Fruit fly (Drosophila melanogaster) whole organism, embryonic: ENCODE data around the gene CG14362.

Source experiments
- Bteb2 ChIP-seq: fragments of 200-800 bp; sonication (Bioruptor generic); optimal IDR thresholded peaks from 2 replicates; lab custom pipeline; 2016; ENCODE audit warnings: missing biosample characterization, missing genetic modification characterization
- CG10431 ChIP-seq: fragments of 200-800 bp; sonication (Bioruptor generic); optimal IDR thresholded peaks from 3 replicates; lab custom pipeline; 2018; ENCODE audit warnings: missing biosample characterization, mild to moderate bottlenecking, missing genetic modification characterization
- CG10959 ChIP-seq: fragments of 200-800 bp; sonication (Bioruptor generic); IDR thresholded peaks from 2 replicates; pipeline ENCODE4 v1.3.6; 2022; ENCODE audit warnings: missing biosample characterization, missing genetic modification characterization
- CG10979 ChIP-seq: fragments of 200-800 bp; sonication (Bioruptor generic); optimal IDR thresholded peaks from 2 replicates; lab custom pipeline; 2018; ENCODE audit warnings: missing biosample characterization, mild to moderate bottlenecking, missing genetic modification characterization, moderate library complexity
- CG11085 ChIP-seq: fragments of 200-800 bp; sonication (Bioruptor generic); IDR thresholded peaks from 2 replicates; pipeline ENCODE4 v1.3.6; 2022; ENCODE audit warnings: missing biosample characterization, missing genetic modification characterization
- CG11093 ChIP-seq: fragments of 200-800 bp; sonication (Bioruptor generic); IDR thresholded peaks from 3 replicates; pipeline ENCODE4 v1.3.6; 2022; ENCODE audit warnings: missing biosample characterization, missing genetic modification characterization
- CG11398 ChIP-seq: fragments of 200-800 bp; sonication (Bioruptor generic); optimal IDR thresholded peaks from 2 replicates; lab custom pipeline; 2016; ENCODE audit warnings: missing biosample characterization, missing genetic modification characterization
- CG12155 ChIP-seq: fragments of 200-800 bp; sonication (Bioruptor generic); optimal IDR thresholded peaks from 3 replicates; lab custom pipeline; 2016; ENCODE audit warnings: missing biosample characterization, missing genetic modification characterization
- CG12236 ChIP-seq: fragments of 200-800 bp; sonication (Bioruptor generic); optimal IDR thresholded peaks from 2 replicates; lab custom pipeline; 2016; ENCODE audit warnings: missing biosample characterization, missing genetic modification characterization
- CG12391 ChIP-seq: fragments of 200-800 bp; sonication (Bioruptor generic); optimal IDR thresholded peaks from 3 replicates; lab custom pipeline; 2018; ENCODE audit warnings: missing biosample characterization, mild to moderate bottlenecking, missing genetic modification characterization, moderate library complexity
- CG13894 ChIP-seq: fragments of 200-800 bp; sonication (Bioruptor generic); optimal IDR thresholded peaks from 3 replicates; lab custom pipeline; 2018; ENCODE audit warnings: missing biosample characterization, mild to moderate bottlenecking, missing genetic modification characterization, moderate library complexity
- CG15514 ChIP-seq: fragments of 200-800 bp; sonication (Bioruptor generic); optimal IDR thresholded peaks from 3 replicates; lab custom pipeline; 2017; ENCODE audit warnings: missing biosample characterization, missing genetic modification characterization, mild to moderate bottlenecking, moderate library complexity, missing genetic modification reagents
- CG16779 ChIP-seq: fragments of 200-800 bp; sonication (Bioruptor generic); IDR thresholded peaks from 2 replicates; pipeline ENCODE4 v1.3.6; 2022; ENCODE audit warnings: missing biosample characterization, missing genetic modification characterization
- CG17359 ChIP-seq: fragments of 200-800 bp; sonication (Bioruptor generic); optimal IDR thresholded peaks from 3 replicates; lab custom pipeline; 2018; ENCODE audit warnings: missing biosample characterization, mild to moderate bottlenecking, missing genetic modification characterization, moderate library complexity
- CG17361 ChIP-seq: fragments of 200-800 bp; sonication (Bioruptor generic); IDR thresholded peaks from 3 replicates; pipeline ENCODE4 v1.3.6; 2022; ENCODE audit warnings: missing biosample characterization, missing genetic modification characterization
- CG17829 ChIP-seq: fragments of 200-800 bp; optimal IDR thresholded peaks from 2 replicates; lab custom pipeline; 2019; ENCODE audit warnings: missing biosample characterization, mild to moderate bottlenecking, missing genetic modification characterization, moderate library complexity
- CG18262 ChIP-seq: fragments of 200-800 bp; optimal IDR thresholded peaks from 3 replicates; lab custom pipeline; 2019; ENCODE audit warnings: missing biosample characterization, mild to moderate bottlenecking, missing genetic modification characterization, moderate library complexity
- CG2116 ChIP-seq: fragments of 200-800 bp; sonication (Bioruptor generic); optimal IDR thresholded peaks from 3 replicates; lab custom pipeline; 2018; ENCODE audit warnings: missing biosample characterization, mild to moderate bottlenecking, missing genetic modification characterization
- CG33213 ChIP-seq: fragments of 200-800 bp; sonication (Bioruptor generic); optimal IDR thresholded peaks from 3 replicates; lab custom pipeline; 2016; ENCODE audit warnings: missing biosample characterization, missing genetic modification characterization
- CG3407 ChIP-seq: fragments of 200-800 bp; sonication (Bioruptor generic); optimal IDR thresholded peaks from 2 replicates; lab custom pipeline; 2018; ENCODE audit warnings: missing biosample characterization, mild to moderate bottlenecking, missing genetic modification characterization
- CG34376 ChIP-seq: fragments of 200-800 bp; sonication (Bioruptor generic); optimal IDR thresholded peaks from 2 replicates; lab custom pipeline; 2018; ENCODE audit warnings: missing biosample characterization, mild to moderate bottlenecking, missing genetic modification characterization
- CG4617 ChIP-seq: fragments of 200-800 bp; sonication (Bioruptor generic); optimal IDR thresholded peaks from 3 replicates; lab custom pipeline; 2016; ENCODE audit warnings: missing biosample characterization, missing genetic modification characterization, borderline replicate concordance
- CG6254 ChIP-seq: fragments of 200-800 bp; sonication (Bioruptor generic); optimal IDR thresholded peaks from 3 replicates; lab custom pipeline; 2017; ENCODE audit warnings: mild to moderate bottlenecking, missing biosample characterization, missing genetic modification reagents, missing genetic modification characterization
- CG8388 ChIP-seq: fragments of 200-800 bp; sonication (Bioruptor generic); optimal IDR thresholded peaks from 2 replicates; lab custom pipeline; 2019; ENCODE audit warnings: missing biosample characterization, mild to moderate bottlenecking, missing genetic modification characterization, moderate library complexity
- CoRest ChIP-seq: fragments of 200-800 bp; sonication (Bioruptor generic); optimal IDR thresholded peaks from 3 replicates; lab custom pipeline; 2018; ENCODE audit warnings: missing biosample characterization, mild to moderate bottlenecking, missing genetic modification characterization, moderate library complexity
- CrebB ChIP-seq: fragments of 200-800 bp; sonication (Bioruptor generic); optimal IDR thresholded peaks from 3 replicates; lab custom pipeline; 2018; ENCODE audit warnings: missing biosample characterization, mild to moderate bottlenecking, missing genetic modification characterization
- Eip74EF ChIP-seq, 2 experiments: fragments of 200-800 bp in 1 of 2; fragments of >200 bp in 1 of 2; sonication (Bioruptor generic) in 1 of 2; optimal IDR thresholded peaks; 2 replicates each; lab custom pipeline; 2017 to 2019; ENCODE audit warnings: missing biosample characterization in 2 of 2, missing genetic modification characterization in 2 of 2, mild to moderate bottlenecking in 1 of 2, moderate library complexity in 1 of 2
- Hmx ChIP-seq: fragments of 200-800 bp; sonication (Bioruptor generic); optimal IDR thresholded peaks from 2 replicates; lab custom pipeline; 2016; ENCODE audit warnings: missing biosample characterization, missing genetic modification characterization
- MBD-R2 ChIP-seq: fragments of 200-800 bp; sonication (Bioruptor generic); IDR thresholded peaks from 2 replicates; pipeline ENCODE4 v1.3.6; 2022; ENCODE audit warnings: missing biosample characterization, missing genetic modification characterization
- Sox102F ChIP-seq: fragments of 200-800 bp; sonication (Bioruptor generic); optimal IDR thresholded peaks from 2 replicates; lab custom pipeline; 2018; ENCODE audit warnings: missing biosample characterization, mild to moderate bottlenecking, missing genetic modification characterization, moderate library complexity
- Xrp1 ChIP-seq: fragments of 200-800 bp; sonication (Bioruptor generic); IDR thresholded peaks from 2 replicates; pipeline ENCODE4 v1.3.6; 2022; ENCODE audit warnings: missing biosample characterization, missing genetic modification characterization
- bigmax ChIP-seq: fragments of 200-800 bp; sonication (Bioruptor generic); optimal IDR thresholded peaks from 2 replicates; lab custom pipeline; 2018; ENCODE audit warnings: missing biosample characterization, mild to moderate bottlenecking, missing genetic modification characterization
- bsh ChIP-seq, 2 experiments: fragments of 200-800 bp; sonication (Bioruptor generic); optimal IDR thresholded peaks; 2 replicates each; lab custom pipeline; 2017 to 2018; ENCODE audit warnings: mild to moderate bottlenecking in 2 of 2, missing biosample characterization in 2 of 2, missing genetic modification characterization in 2 of 2, moderate library complexity in 1 of 2
- chif ChIP-seq, 2 experiments: fragments of 200-800 bp; sonication (Bioruptor generic); optimal IDR thresholded peaks; 3 replicates each; lab custom pipeline; 2016; ENCODE audit warnings: missing biosample characterization in 2 of 2, missing genetic modification characterization in 2 of 2
- crol ChIP-seq: fragments of 200-800 bp; sonication (Bioruptor generic); IDR thresholded peaks from 2 replicates; pipeline ENCODE4 v1.3.6; 2022; ENCODE audit warnings: missing biosample characterization, missing genetic modification characterization
- cwo ChIP-seq: fragments of 200-800 bp; sonication (Bioruptor generic); optimal IDR thresholded peaks from 3 replicates; lab custom pipeline; 2017; ENCODE audit warnings: missing biosample characterization, missing genetic modification characterization, mild to moderate bottlenecking, moderate library complexity, missing genetic modification reagents
- dan ChIP-seq: fragments of 200-800 bp; sonication (Bioruptor generic); IDR thresholded peaks from 2 replicates; pipeline ENCODE4 v1.3.6; 2022; ENCODE audit warnings: missing biosample characterization, missing genetic modification characterization
- dmrt11E ChIP-seq: fragments of 200-800 bp; sonication (Bioruptor generic); optimal IDR thresholded peaks from 3 replicates; lab custom pipeline; 2018; ENCODE audit warnings: missing biosample characterization, mild to moderate bottlenecking, missing genetic modification characterization, moderate library complexity
- dmrt99B ChIP-seq: fragments of 200-800 bp; sonication (Bioruptor generic); optimal IDR thresholded peaks from 2 replicates; lab custom pipeline; 2018; ENCODE audit warnings: missing biosample characterization, mild to moderate bottlenecking, missing genetic modification characterization, moderate library complexity
- en ChIP-seq: fragments of 200-800 bp; sonication (Bioruptor generic); optimal IDR thresholded peaks from 2 replicates; lab custom pipeline; 2016; ENCODE audit warnings: missing biosample characterization, missing genetic modification characterization
- gem ChIP-seq: fragments of 200-800 bp; sonication (Bioruptor generic); optimal IDR thresholded peaks from 2 replicates; lab custom pipeline; 2019; ENCODE audit warnings: missing biosample characterization, mild to moderate bottlenecking, missing genetic modification characterization, moderate library complexity
- grn ChIP-seq: fragments of 200-800 bp; sonication (Bioruptor generic); optimal IDR thresholded peaks from 3 replicates; lab custom pipeline; 2017; ENCODE audit warnings: missing biosample characterization, missing genetic modification characterization
- lab ChIP-seq: fragments of 200-800 bp; sonication (Bioruptor generic); optimal IDR thresholded peaks from 3 replicates; lab custom pipeline; 2017; ENCODE audit warnings: missing biosample characterization, missing genetic modification characterization, mild to moderate bottlenecking, moderate library complexity, missing genetic modification reagents
- pb ChIP-seq: fragments of 200-800 bp; sonication (Bioruptor generic); optimal IDR thresholded peaks from 3 replicates; lab custom pipeline; 2016; ENCODE audit warnings: missing biosample characterization, missing genetic modification characterization
- phol ChIP-seq: fragments of 200-800 bp; sonication (Bioruptor generic); optimal IDR thresholded peaks from 3 replicates; lab custom pipeline; 2018; ENCODE audit warnings: missing biosample characterization, mild to moderate bottlenecking, missing genetic modification characterization, moderate library complexity
- pum ChIP-seq: fragments of 200-800 bp; sonication (Bioruptor generic); optimal IDR thresholded peaks from 2 replicates; lab custom pipeline; 2016; ENCODE audit warnings: missing biosample characterization, missing genetic modification characterization
- ro ChIP-seq: fragments of 200-800 bp; sonication (Bioruptor generic); IDR thresholded peaks from 2 replicates; pipeline ENCODE4 v1.3.6; 2022; ENCODE audit warnings: missing biosample characterization, missing genetic modification characterization
- sens ChIP-seq: fragments of 200-800 bp; sonication (Bioruptor generic); peaks from one replicate; lab custom pipeline; 2016; ENCODE audit warnings: missing biosample characterization, missing genetic modification characterization
- stwl ChIP-seq: fragments of 200-800 bp; sonication (Bioruptor generic); optimal IDR thresholded peaks from 3 replicates; lab custom pipeline; 2018; ENCODE audit warnings: missing biosample characterization, mild to moderate bottlenecking, missing genetic modification characterization, moderate library complexity
- vfl ChIP-seq: fragments of 200-800 bp; sonication (Bioruptor generic); optimal IDR thresholded peaks from 2 replicates; lab custom pipeline; 2016; ENCODE audit warnings: missing biosample characterization, missing genetic modification characterization

The CG14362 gene

dm6 chr3R:13892870-13893269 is 37.6 kb upstream of the CG14362 start (continued):
- no peak for TF ChIP-seq crol
- TF ChIP-seq phol (tag; lab: Kevin White, UChicago): peak; percentile 64
- no peak for TF ChIP-seq CG6254
- no peak for TF ChIP-seq vfl (GFP tag; lab: Kevin White, UChicago)
- peak; percentile 90 for TF ChIP-seq sens (GFP tag; lab: Kevin White, UChicago)
- no peak for TF ChIP-seq Hmx (GFP tag; lab: Kevin White, UChicago)
- peak; percentile 20 for TF ChIP-seq lab (GFP tag; lab: Kevin White, UChicago)
- TF ChIP-seq Eip74EF (GFP tag; optimal IDR thresholded peaks at IDR 0.05; lab: Kevin White, UChicago): peak in 1 of 2 experiments; percentile 23
- no peak for TF ChIP-seq CG15514 (GFP tag; lab: Kevin White, UChicago)
- TF ChIP-seq bigmax (GFP tag; lab: Kevin White, UChicago): no peak
- no peak for TF ChIP-seq CG13894 (tag; lab: Kevin White, UChicago)
- TF ChIP-seq pum (GFP tag; lab: Kevin White, UChicago): no peak
- 0 out of 3 replicates have a peak, but pooled peaks have one; percentile 14 for TF ChIP-seq CG11093 (GFP tag; lab: Robert Waterston, UW)
- no peak; the same call in 1 of the 2 replicates for TF ChIP-seq CG10959 (GFP tag; lab: Robert Waterston, UW)
- TF ChIP-seq stwl: no peak
- no peak for TF ChIP-seq CG11398 (GFP tag; lab: Kevin White, UChicago)
- TF ChIP-seq CG4617 (GFP tag; lab: Kevin White, UChicago): no peak
- TF ChIP-seq CrebB: no peak
- peak; percentile 60 for TF ChIP-seq CG17359 (tag; lab: Kevin White, UChicago)

DNA sequence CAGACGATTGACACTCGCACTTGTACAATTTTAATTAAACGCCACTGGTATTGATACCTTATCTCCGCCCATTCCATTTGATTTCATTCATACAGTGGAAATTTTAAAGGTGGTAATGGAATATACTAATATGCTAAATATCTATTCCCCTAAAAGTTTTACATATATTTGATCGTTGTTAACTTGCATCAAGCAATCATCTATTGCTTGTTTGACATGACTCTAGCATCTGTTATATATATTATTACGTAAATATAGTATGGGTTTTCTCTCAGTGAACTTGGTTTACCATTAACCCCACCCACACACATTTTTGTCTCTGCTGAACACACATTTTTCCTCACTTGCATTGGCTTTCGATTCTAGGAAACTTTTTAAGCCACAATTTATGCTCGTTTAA is 33.1 kb upstream of the CG14362 start:
- TF ChIP-seq CG16779: no peak
- peak; percentile 11 for TF ChIP-seq dmrt99B (tag; lab: Kevin White, UChicago)
- no peak for TF ChIP-seq dan (GFP tag; lab: Robert Waterston, UW)
- TF ChIP-seq CG12155 (GFP tag; lab: Kevin White, UChicago): no peak
- no peak for TF ChIP-seq CG2116 (GFP tag; lab: Kevin White, UChicago)
- no peak for TF ChIP-seq CG34376 (GFP tag; lab: Kevin White, UChicago)
- TF ChIP-seq CG3407 (GFP tag; lab: Kevin White, UChicago): no peak
- peak; percentile 34; the same call in 1 of the 2 replicates for TF ChIP-seq Xrp1
- TF ChIP-seq en (GFP tag; lab: Kevin White, UChicago): no peak
- TF ChIP-seq gem (tag; lab: Kevin White, UChicago): peak; percentile 49
- no peak for TF ChIP-seq MBD-R2 (GFP tag; lab: Robert Waterston, UW)
- TF ChIP-seq grn (GFP tag; lab: Kevin White, UChicago): peak; percentile 48
- TF ChIP-seq dmrt11E (tag; lab: Kevin White, UChicago): peak; percentile 52
- TF ChIP-seq bsh (GFP tag; optimal IDR thresholded peaks at IDR 0.05; lab: Kevin White, UChicago): peak in 1 of 2 experiments; percentile 51
- TF ChIP-seq CG17361 (GFP tag; lab: Robert Waterston, UW): peak; percentile 40; the same call in 1 of the 3 replicates
- TF ChIP-seq CG12236 (GFP tag; lab: Kevin White, UChicago): no peak
- TF ChIP-seq CG17829 (tag; lab: Kevin White, UChicago): peak; percentile 2
- peak; percentile 35 for TF ChIP-seq CG10979 (tag; lab: Kevin White, UChicago)
- TF ChIP-seq pb (GFP tag; lab: Kevin White, UChicago): no peak
- TF ChIP-seq chif (GFP tag; optimal IDR thresholded peaks at IDR 0.05; lab: Kevin White, UChicago): no peak
- no peak for TF ChIP-seq CG10431
- peak; percentile 22 for TF ChIP-seq Sox102F
- TF ChIP-seq CG12391 (tag; lab: Kevin White, UChicago): peak; percentile 11
- TF ChIP-seq CG18262: peak; percentile 41
- no peak for TF ChIP-seq CG11085 (GFP tag; lab: Robert Waterston, UW)
- TF ChIP-seq CG33213: no peak
- TF ChIP-seq CG8388 (GFP tag; lab: Kevin White, UChicago): peak; percentile 7
- TF ChIP-seq Bteb2: no peak
- no peak for TF ChIP-seq ro (GFP tag; lab: Robert Waterston, UW)
- TF ChIP-seq cwo (GFP tag; lab: Kevin White, UChicago): no peak
- peak; percentile 11 for TF ChIP-seq CoRest
